Comparison of ENCODE assay signal across 1 fruit fly cellular context in genomic region chr2L:4810697-4811490, dm6.
TF ChIP-seq lines count a peak whose summit lies in the region.

No protein-coding gene starts in this region.

TF ChIP-seq in whole organism, embryonic, 481 proteins besides CTCF, POLR2A, EP300 and RAD21 (continued from another document):
- no peak for TF ChIP-seq fru (optimal IDR thresholded peaks at IDR 0.05; lab: Kevin White, UChicago)
- peak; percentile 85 for TF ChIP-seq CG2678 (tag; optimal IDR thresholded peaks at IDR 0.05; lab: Kevin White, UChicago)
- peak; percentile 81 for TF ChIP-seq org-1 (GFP tag; optimal IDR thresholded peaks at IDR 0.05; lab: Kevin White, UChicago)
- TF ChIP-seq CG17612 (GFP tag; IDR thresholded peaks at IDR 0.05; lab: Robert Waterston, UW), result no peak
- peak; percentile 61 for TF ChIP-seq Dek (tag; optimal IDR thresholded peaks at IDR 0.05; lab: Kevin White, UChicago)
- TF ChIP-seq pfk (GFP tag; optimal IDR thresholded peaks at IDR 0.05; lab: Kevin White, UChicago), result no peak
- TF ChIP-seq pnt (GFP tag; optimal IDR thresholded peaks at IDR 0.05; lab: Kevin White, UChicago), result no peak
- no peak for TF ChIP-seq her (GFP tag; optimal IDR thresholded peaks at IDR 0.05; lab: Kevin White, UChicago)
- TF ChIP-seq crol (GFP tag; IDR thresholded peaks at IDR 0.05; lab: Robert Waterston, UW), result peak; percentile 93
- TF ChIP-seq Lhr (GFP tag; optimal IDR thresholded peaks at IDR 0.05; lab: Kevin White, UChicago), result no peak
- no peak for TF ChIP-seq hkb (optimal IDR thresholded peaks at IDR 0.05; lab: Kevin White, UChicago)
- peak; percentile 46 for TF ChIP-seq hkb (GFP tag; IDR thresholded peaks at IDR 0.05; lab: Robert Waterston, UW)
- peak; percentile 54 for TF ChIP-seq CG1529 (GFP tag; optimal IDR thresholded peaks at IDR 0.05; lab: Kevin White, UChicago)
- peak; percentile 17 for TF ChIP-seq exex (tag; optimal IDR thresholded peaks at IDR 0.05; lab: Kevin White, UChicago)
- no peak for TF ChIP-seq CG12236 (GFP tag; optimal IDR thresholded peaks at IDR 0.05; lab: Kevin White, UChicago)
- TF ChIP-seq CG18262 (tag; optimal IDR thresholded peaks at IDR 0.05; lab: Kevin White, UChicago), result peak; percentile 81
- TF ChIP-seq yki (optimal IDR thresholded peaks at IDR 0.05; lab: Kevin White, UChicago), result no peak
- TF ChIP-seq CG8089 (GFP tag; optimal IDR thresholded peaks at IDR 0.05; lab: Kevin White, UChicago), result no peak
- TF ChIP-seq CG14860 (GFP tag; IDR thresholded peaks at IDR 0.05; lab: Robert Waterston, UW; ENCODE audit: partially characterized antibody), result no peak
- TF ChIP-seq CG12104 (GFP tag; optimal IDR thresholded peaks at IDR 0.05; lab: Kevin White, UChicago), result peak; percentile 62
- TF ChIP-seq NFAT (GFP tag; IDR thresholded peaks at IDR 0.05; lab: Robert Waterston, UW), result no peak
- TF ChIP-seq CG4854 (GFP tag; optimal IDR thresholded peaks at IDR 0.05; lab: Kevin White, UChicago), result peak; percentile 10
- no peak for TF ChIP-seq mld (GFP tag; IDR thresholded peaks at IDR 0.05; lab: Robert Waterston, UW; ENCODE audit: partially characterized antibody)
- no peak for TF ChIP-seq cato (GFP tag; optimal IDR thresholded peaks at IDR 0.05; lab: Kevin White, UChicago; ENCODE audit: borderline replicate concordance)
- TF ChIP-seq CG31441 (GFP tag; IDR thresholded peaks at IDR 0.05; lab: Robert Waterston, UW), result peak; percentile 66
- peak; percentile 77 for TF ChIP-seq CG7839 (tag; optimal IDR thresholded peaks at IDR 0.05; lab: Kevin White, UChicago)
- TF ChIP-seq CG14667 (GFP tag; IDR thresholded peaks at IDR 0.05; lab: Robert Waterston, UW), result no peak
- no peak for TF ChIP-seq CG2889 (GFP tag; IDR thresholded peaks at IDR 0.05; lab: Robert Waterston, UW)
- peak; percentile 73 for TF ChIP-seq odd (GFP tag; optimal IDR thresholded peaks at IDR 0.05; lab: Kevin White, UChicago)
- no peak for TF ChIP-seq amos (GFP tag; IDR thresholded peaks at IDR 0.05; lab: Robert Waterston, UW; ENCODE audit: partially characterized antibody)
- peak; percentile 25 for TF ChIP-seq CG17359 (tag; optimal IDR thresholded peaks at IDR 0.05; lab: Kevin White, UChicago)
- TF ChIP-seq Sox100B (GFP tag; optimal IDR thresholded peaks at IDR 0.05; lab: Kevin White, UChicago), result peak; percentile 84
- TF ChIP-seq Oaz (GFP tag; IDR thresholded peaks at IDR 0.05; lab: Robert Waterston, UW), result no peak
- no peak for TF ChIP-seq gcm2 (GFP tag; optimal IDR thresholded peaks at IDR 0.05; lab: Kevin White, UChicago)
- TF ChIP-seq shn (GFP tag; optimal IDR thresholded peaks at IDR 0.05; lab: Kevin White, UChicago), result peak; percentile 50
- TF ChIP-seq cg (GFP tag; optimal IDR thresholded peaks at IDR 0.05; lab: Kevin White, UChicago), result no peak
- TF ChIP-seq abd-A (tag; optimal IDR thresholded peaks at IDR 0.05; lab: Kevin White, UChicago), result no peak
- peak; percentile 89 for TF ChIP-seq CG30403 (GFP tag; optimal IDR thresholded peaks at IDR 0.05; lab: Kevin White, UChicago)
- no peak for TF ChIP-seq CG3065 (GFP tag; optimal IDR thresholded peaks at IDR 0.05; lab: Kevin White, UChicago)
- no peak for TF ChIP-seq h (optimal IDR thresholded peaks at IDR 0.05; lab: Kevin White, UChicago)
- TF ChIP-seq CG12744 (GFP tag; optimal IDR thresholded peaks at IDR 0.05; lab: Kevin White, UChicago), result no peak
- TF ChIP-seq CG3163 (GFP tag; optimal IDR thresholded peaks at IDR 0.05; lab: Kevin White, UChicago), result no peak
- peak; percentile 83 for TF ChIP-seq CG3281 (GFP tag; optimal IDR thresholded peaks at IDR 0.05; lab: Kevin White, UChicago)
- TF ChIP-seq scrt (GFP tag; optimal IDR thresholded peaks at IDR 0.05; lab: Kevin White, UChicago), result no peak
- peak; percentile 80 for TF ChIP-seq tio (GFP tag; optimal IDR thresholded peaks at IDR 0.05; lab: Kevin White, UChicago)
- peak; percentile 68 for TF ChIP-seq NfI (GFP tag; optimal IDR thresholded peaks at IDR 0.05; lab: Kevin White, UChicago)
- TF ChIP-seq CG10274 (GFP tag; optimal IDR thresholded peaks at IDR 0.05; lab: Kevin White, UChicago), result peak; percentile 52
- TF ChIP-seq Dref (GFP tag; IDR thresholded peaks at IDR 0.05; lab: Robert Waterston, UW), result no peak
- TF ChIP-seq maf-S (GFP tag; optimal IDR thresholded peaks at IDR 0.05; lab: Kevin White, UChicago), result no peak
- no peak for TF ChIP-seq unc-4 (GFP tag; IDR thresholded peaks at IDR 0.05; lab: Robert Waterston, UW; ENCODE audit: partially characterized antibody)
- peak; percentile 27 for TF ChIP-seq CG7786 (GFP tag; optimal IDR thresholded peaks at IDR 0.05; lab: Kevin White, UChicago)
- peak; percentile 27 for TF ChIP-seq ewg (GFP tag; optimal IDR thresholded peaks at IDR 0.05; lab: Kevin White, UChicago)
- peak; percentile 37 for TF ChIP-seq CG10462 (GFP tag; optimal IDR thresholded peaks at IDR 0.05; lab: Kevin White, UChicago)
- TF ChIP-seq Usf (GFP tag; optimal IDR thresholded peaks at IDR 0.05; lab: Kevin White, UChicago), result peak; percentile 50
- TF ChIP-seq kah (GFP tag; optimal IDR thresholded peaks at IDR 0.05; lab: Kevin White, UChicago), result no peak
- TF ChIP-seq Bgb (GFP tag; IDR thresholded peaks at IDR 0.05; lab: Robert Waterston, UW; ENCODE audit: partially characterized antibody), result no peak
- TF ChIP-seq Hsf (GFP tag; optimal IDR thresholded peaks at IDR 0.05; lab: Kevin White, UChicago), result peak; percentile 48
- TF ChIP-seq CG18599 (GFP tag; optimal IDR thresholded peaks at IDR 0.05; lab: Kevin White, UChicago), result peak; percentile 72
- TF ChIP-seq HmgZ (tag; optimal IDR thresholded peaks at IDR 0.05; lab: Kevin White, UChicago), result no peak
- TF ChIP-seq CoRest (tag; optimal IDR thresholded peaks at IDR 0.05; lab: Kevin White, UChicago), result peak; percentile 87
- TF ChIP-seq twi (tag; optimal IDR thresholded peaks at IDR 0.05; lab: Kevin White, UChicago), result peak; percentile 46
- peak; percentile 36 for TF ChIP-seq CG10147 (GFP tag; optimal IDR thresholded peaks at IDR 0.05; lab: Kevin White, UChicago)
- no peak for TF ChIP-seq CG16779 (GFP tag; IDR thresholded peaks at IDR 0.05; lab: Robert Waterston, UW)
- TF ChIP-seq nmo (GFP tag; optimal IDR thresholded peaks at IDR 0.05; lab: Kevin White, UChicago), result peak; percentile 83
- peak; percentile 21 for TF ChIP-seq CG12769 (tag; optimal IDR thresholded peaks at IDR 0.05; lab: Kevin White, UChicago)
- peak; percentile 22 for TF ChIP-seq CG18011 (GFP tag; optimal IDR thresholded peaks at IDR 0.05; lab: Kevin White, UChicago)
